Worm (Caenorhabditis elegans): ENCODE results near the gene rtfo-1.

DNA sequence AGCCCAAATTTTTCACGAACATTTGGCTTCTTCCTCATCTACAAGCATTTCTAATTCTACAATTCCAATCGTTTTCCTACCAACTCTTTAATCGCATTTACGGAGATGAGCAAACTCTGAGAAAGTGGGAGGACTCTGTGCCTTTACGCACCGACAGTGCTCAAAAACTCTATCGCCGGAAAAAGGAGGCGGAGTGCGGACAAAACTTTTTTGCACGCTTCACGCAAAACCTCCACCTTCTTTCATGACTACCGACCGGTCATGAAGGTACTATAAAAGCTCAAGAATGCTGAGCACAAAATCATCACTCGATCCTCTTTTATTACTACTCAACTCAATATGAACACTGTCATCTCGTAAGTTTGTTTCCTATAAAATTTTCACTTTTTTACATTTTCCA, 42.7 kb upstream of the rtfo-1 start, which contains the start of gene idpc-4:
- TF ChIP-seq ama-1 (optimal IDR thresholded peaks at IDR 0.05) (no peak), scrt-1 (GFP tag; IDR thresholded peaks at IDR 0.05) (no peak), ceh-36 (tag; optimal IDR thresholded peaks at IDR 0.05) (no peak), ceh-13 (GFP tag; optimal IDR thresholded peaks at IDR 0.05) (no peak), hmg-4 (GFP tag; optimal IDR thresholded peaks at IDR 0.05) (no peak), sea-1 (GFP tag; conservative IDR thresholded peaks at IDR 0.05) (no peak), tra-4 (tag; optimal IDR thresholded peaks at IDR 0.05) (no peak)
